Fruit fly (Drosophila melanogaster) whole organism, embryonic: ENCODE data around the gene Csk.

Source experiments
- Abd-B ChIP-seq: fragments of 200-800 bp; sonication (Bioruptor generic); optimal IDR thresholded peaks from 2 replicates; lab custom pipeline; 2018; ENCODE audit warnings: missing biosample characterization, mild to moderate bottlenecking, missing genetic modification characterization, moderate library complexity
- Aef1 ChIP-seq: fragments of 200-800 bp; sonication (Bioruptor generic); IDR thresholded peaks from 3 replicates; pipeline ENCODE4 v1.3.6; 2022; ENCODE audit warnings: missing biosample characterization, missing genetic modification characterization
- B-H1 ChIP-seq: fragments of 200-800 bp; sonication (Bioruptor generic); IDR thresholded peaks from 3 replicates; pipeline ENCODE4 v1.3.6; 2022; ENCODE audit warnings: missing biosample characterization, missing genetic modification characterization
- Bdp1 ChIP-seq: fragments of 200-800 bp; sonication (Bioruptor generic); optimal IDR thresholded peaks from 3 replicates; lab custom pipeline; 2016; ENCODE audit warnings: missing biosample characterization, missing genetic modification characterization
- CG1024 ChIP-seq: fragments of 200-800 bp; sonication (Bioruptor generic); IDR thresholded peaks from 2 replicates; pipeline ENCODE4 v1.3.6; 2022; ENCODE audit warnings: missing biosample characterization, missing genetic modification characterization
- CG10462 ChIP-seq: fragments of 200-800 bp; sonication (Bioruptor generic); optimal IDR thresholded peaks from 2 replicates; lab custom pipeline; 2016; ENCODE audit warnings: missing biosample characterization, missing genetic modification characterization
- CG12391 ChIP-seq: fragments of 200-800 bp; sonication (Bioruptor generic); optimal IDR thresholded peaks from 3 replicates; lab custom pipeline; 2018; ENCODE audit warnings: missing biosample characterization, mild to moderate bottlenecking, missing genetic modification characterization, moderate library complexity
- CG13287 ChIP-seq: fragments of 200-800 bp; sonication (Bioruptor generic); IDR thresholded peaks from 2 replicates; pipeline ENCODE4 v1.3.6; 2022; ENCODE audit warnings: missing biosample characterization, missing genetic modification characterization; ENCODE audit not compliant: partially characterized antibody
- CG13424 ChIP-seq: fragments of 200-800 bp; sonication (Bioruptor generic); optimal IDR thresholded peaks from 2 replicates; lab custom pipeline; 2019; ENCODE audit warnings: missing biosample characterization, mild to moderate bottlenecking, missing genetic modification characterization, moderate library complexity
- CG13775 ChIP-seq: fragments of 200-800 bp; sonication (Bioruptor generic); optimal IDR thresholded peaks from 3 replicates; lab custom pipeline; 2017; ENCODE audit warnings: missing biosample characterization, mild to moderate bottlenecking, missing genetic modification characterization
- CG14050 ChIP-seq: fragments of 200-800 bp; sonication (Bioruptor generic); IDR thresholded peaks from 3 replicates; pipeline ENCODE4 v1.3.6; 2022; ENCODE audit warnings: missing biosample characterization, missing genetic modification characterization
- CG15514 ChIP-seq: fragments of 200-800 bp; sonication (Bioruptor generic); optimal IDR thresholded peaks from 3 replicates; lab custom pipeline; 2017; ENCODE audit warnings: missing biosample characterization, missing genetic modification characterization, mild to moderate bottlenecking, moderate library complexity, missing genetic modification reagents
- CG17361 ChIP-seq: fragments of 200-800 bp; sonication (Bioruptor generic); IDR thresholded peaks from 3 replicates; pipeline ENCODE4 v1.3.6; 2022; ENCODE audit warnings: missing biosample characterization, missing genetic modification characterization
- CG17612 ChIP-seq: fragments of 200-800 bp; sonication (Bioruptor generic); IDR thresholded peaks from 2 replicates; pipeline ENCODE4 v1.3.6; 2022; ENCODE audit warnings: missing biosample characterization, missing genetic modification characterization
- CG2202 ChIP-seq: fragments of 200-800 bp; sonication (Bioruptor generic); optimal IDR thresholded peaks from 2 replicates; lab custom pipeline; 2018; ENCODE audit warnings: missing biosample characterization, mild to moderate bottlenecking, missing genetic modification characterization
- CG3407 ChIP-seq: fragments of 200-800 bp; sonication (Bioruptor generic); optimal IDR thresholded peaks from 2 replicates; lab custom pipeline; 2018; ENCODE audit warnings: missing biosample characterization, mild to moderate bottlenecking, missing genetic modification characterization
- CG5953 ChIP-seq: fragments of 200-800 bp; sonication (Bioruptor generic); IDR thresholded peaks from 2 replicates; pipeline ENCODE4 v1.3.6; 2022; ENCODE audit warnings: missing biosample characterization, missing genetic modification characterization
- CG6689 ChIP-seq: fragments of 200-800 bp; sonication (Bioruptor generic); IDR thresholded peaks from 2 replicates; pipeline ENCODE4 v1.3.6; 2022; ENCODE audit warnings: missing biosample characterization, missing genetic modification characterization
- CG6765 ChIP-seq: fragments of 200-800 bp; sonication (Bioruptor generic); optimal IDR thresholded peaks from 3 replicates; lab custom pipeline; 2017; ENCODE audit warnings: missing biosample characterization, mild to moderate bottlenecking, missing genetic modification characterization
- CG6854 ChIP-seq: fragments of 200-800 bp; sonication (Bioruptor generic); optimal IDR thresholded peaks from 3 replicates; lab custom pipeline; 2017; ENCODE audit warnings: missing biosample characterization, mild to moderate bottlenecking, missing genetic modification characterization
- CG8924 ChIP-seq: fragments of 200-800 bp; optimal IDR thresholded peaks from 3 replicates; lab custom pipeline; 2019; ENCODE audit warnings: missing biosample characterization, mild to moderate bottlenecking, missing genetic modification characterization, moderate library complexity
- Dip3 ChIP-seq: fragments of 200-800 bp; sonication (Bioruptor generic); optimal IDR thresholded peaks from 3 replicates; lab custom pipeline; 2016; ENCODE audit warnings: missing biosample characterization, missing genetic modification characterization
- Ets65A ChIP-seq: fragments of 200-800 bp; sonication (Bioruptor generic); peaks from one replicate; lab custom pipeline; 2016; ENCODE audit warnings: missing biosample characterization, missing genetic modification characterization
- Gug ChIP-seq: fragments of 200-800 bp; sonication (Bioruptor generic); IDR thresholded peaks from 4 replicates; pipeline ENCODE4 v1.3.6; 2022; ENCODE audit warnings: missing biosample characterization, missing genetic modification characterization
- MESR4 ChIP-seq: fragments of 200-800 bp; sonication (Bioruptor generic); optimal IDR thresholded peaks from 2 replicates; lab custom pipeline; 2018; ENCODE audit warnings: missing biosample characterization, mild to moderate bottlenecking, missing genetic modification characterization, moderate library complexity
- Mad ChIP-seq: fragments of 200-800 bp; sonication (Bioruptor generic); optimal IDR thresholded peaks from 2 replicates; lab custom pipeline; 2016; ENCODE audit warnings: missing biosample characterization, missing genetic modification characterization
- Nf-YA ChIP-seq: fragments of 200-800 bp; sonication (Bioruptor generic); IDR thresholded peaks from 2 replicates; pipeline ENCODE4 v1.3.6; 2022; ENCODE audit warnings: missing biosample characterization, missing genetic modification characterization
- Nf-YB ChIP-seq: fragments of 200-800 bp; sonication (Bioruptor generic); optimal IDR thresholded peaks from 3 replicates; lab custom pipeline; 2019; ENCODE audit warnings: missing biosample characterization, mild to moderate bottlenecking, missing genetic modification characterization, moderate library complexity
- bab2 ChIP-seq: fragments of 200-800 bp; sonication (Bioruptor generic); optimal IDR thresholded peaks from 2 replicates; lab custom pipeline; 2016; ENCODE audit warnings: missing biosample characterization, missing genetic modification characterization
- dati ChIP-seq: fragments of 200-800 bp; sonication (Bioruptor generic); IDR thresholded peaks from 2 replicates; pipeline ENCODE4 v1.3.6; 2022; ENCODE audit warnings: missing biosample characterization, missing genetic modification characterization
- dimm ChIP-seq: fragments of 200-800 bp; sonication (Bioruptor generic); IDR thresholded peaks from 2 replicates; pipeline ENCODE4 v1.3.6; 2022; ENCODE audit warnings: missing biosample characterization, missing genetic modification characterization
- emc ChIP-seq: fragments of 200-800 bp; sonication (Bioruptor generic); optimal IDR thresholded peaks from 2 replicates; lab custom pipeline; 2016; ENCODE audit warnings: missing biosample characterization, missing genetic modification characterization
- ems ChIP-seq: fragments of 200-800 bp; sonication (Bioruptor generic); optimal IDR thresholded peaks from 3 replicates; lab custom pipeline; 2016; ENCODE audit warnings: missing biosample characterization, missing genetic modification characterization
- fru ChIP-seq: fragments of >200 bp; optimal IDR thresholded peaks from 2 replicates; lab custom pipeline; 2017
- gcm ChIP-seq: fragments of 200-800 bp; sonication (Bioruptor generic); optimal IDR thresholded peaks from 2 replicates; lab custom pipeline; 2019; ENCODE audit warnings: missing biosample characterization, mild to moderate bottlenecking, missing genetic modification characterization, moderate library complexity
- gcm2 ChIP-seq: fragments of 200-800 bp; sonication (Bioruptor generic); optimal IDR thresholded peaks from 2 replicates; lab custom pipeline; 2016; ENCODE audit warnings: missing biosample characterization, missing genetic modification characterization
- ind ChIP-seq: fragments of 200-800 bp; sonication (Bioruptor generic); optimal IDR thresholded peaks from 3 replicates; lab custom pipeline; 2016; ENCODE audit warnings: missing biosample characterization, missing genetic modification characterization
- klu ChIP-seq: fragments of 200-800 bp; sonication (Bioruptor generic); IDR thresholded peaks from 2 replicates; pipeline ENCODE4 v1.3.6; 2022; ENCODE audit warnings: missing biosample characterization, missing genetic modification characterization
- knrl ChIP-seq: fragments of 200-800 bp; sonication (Bioruptor generic); IDR thresholded peaks from 3 replicates; pipeline ENCODE4 v1.3.6; 2022; ENCODE audit warnings: missing biosample characterization, missing genetic modification characterization; ENCODE audit not compliant: partially characterized antibody
- lab ChIP-seq: fragments of 200-800 bp; sonication (Bioruptor generic); optimal IDR thresholded peaks from 3 replicates; lab custom pipeline; 2017; ENCODE audit warnings: missing biosample characterization, missing genetic modification characterization, mild to moderate bottlenecking, moderate library complexity, missing genetic modification reagents
- lov ChIP-seq, 2 experiments: fragments of 200-800 bp in 1 of 2; fragments of >200 bp in 1 of 2; sonication (Bioruptor generic) in 1 of 2; IDR thresholded peaks in 1 of 2; optimal IDR thresholded peaks in 1 of 2; 2 replicates in 1 of 2; 3 replicates in 1 of 2; pipeline versions ENCODE4 v1.3.6 to Lab custom; 2017 to 2022; ENCODE audit warnings: missing biosample characterization in 1 of 2, missing genetic modification characterization in 1 of 2
- maf-S ChIP-seq: fragments of 200-800 bp; sonication (Bioruptor generic); optimal IDR thresholded peaks from 2 replicates; lab custom pipeline; 2016; ENCODE audit warnings: missing biosample characterization, missing genetic modification characterization
- pzg ChIP-seq: fragments of 200-800 bp; sonication (Bioruptor generic); optimal IDR thresholded peaks from 3 replicates; lab custom pipeline; 2018; ENCODE audit warnings: missing biosample characterization, mild to moderate bottlenecking, missing genetic modification characterization, moderate library complexity
- stc ChIP-seq: fragments of 200-800 bp; sonication (Bioruptor generic); IDR thresholded peaks from 2 replicates; pipeline ENCODE4 v1.3.6; 2022; ENCODE audit warnings: missing biosample characterization, missing genetic modification characterization
- tin ChIP-seq: fragments of 200-800 bp; sonication (Bioruptor generic); optimal IDR thresholded peaks from 3 replicates; lab custom pipeline; 2016; ENCODE audit warnings: missing biosample characterization, missing genetic modification characterization
- tio ChIP-seq: fragments of 200-800 bp; sonication (Bioruptor generic); optimal IDR thresholded peaks from 2 replicates; lab custom pipeline; 2017; ENCODE audit warnings: missing biosample characterization, missing genetic modification characterization, inconsistent platforms
- tll ChIP-seq, 2 experiments: fragments of 200-800 bp in 1 of 2; fragments of >200 bp in 1 of 2; sonication (Bioruptor generic) in 1 of 2; optimal IDR thresholded peaks; 2 replicates each; lab custom pipeline; 2017 to 2019; ENCODE audit warnings: missing biosample characterization in 2 of 2, missing genetic modification characterization in 2 of 2, mild to moderate bottlenecking in 1 of 2, moderate library complexity in 1 of 2
- z ChIP-seq: fragments of 200-800 bp; sonication (Bioruptor generic); IDR thresholded peaks from 3 replicates; pipeline ENCODE4 v1.3.6; 2022; ENCODE audit warnings: missing biosample characterization, missing genetic modification characterization
- zen2 ChIP-seq: fragments of 200-800 bp; sonication (Bioruptor generic); IDR thresholded peaks from 3 replicates; pipeline ENCODE4 v1.3.6; 2022; ENCODE audit warnings: missing biosample characterization, missing genetic modification characterization; ENCODE audit not compliant: partially characterized antibody

Gene Csk

DNA sequence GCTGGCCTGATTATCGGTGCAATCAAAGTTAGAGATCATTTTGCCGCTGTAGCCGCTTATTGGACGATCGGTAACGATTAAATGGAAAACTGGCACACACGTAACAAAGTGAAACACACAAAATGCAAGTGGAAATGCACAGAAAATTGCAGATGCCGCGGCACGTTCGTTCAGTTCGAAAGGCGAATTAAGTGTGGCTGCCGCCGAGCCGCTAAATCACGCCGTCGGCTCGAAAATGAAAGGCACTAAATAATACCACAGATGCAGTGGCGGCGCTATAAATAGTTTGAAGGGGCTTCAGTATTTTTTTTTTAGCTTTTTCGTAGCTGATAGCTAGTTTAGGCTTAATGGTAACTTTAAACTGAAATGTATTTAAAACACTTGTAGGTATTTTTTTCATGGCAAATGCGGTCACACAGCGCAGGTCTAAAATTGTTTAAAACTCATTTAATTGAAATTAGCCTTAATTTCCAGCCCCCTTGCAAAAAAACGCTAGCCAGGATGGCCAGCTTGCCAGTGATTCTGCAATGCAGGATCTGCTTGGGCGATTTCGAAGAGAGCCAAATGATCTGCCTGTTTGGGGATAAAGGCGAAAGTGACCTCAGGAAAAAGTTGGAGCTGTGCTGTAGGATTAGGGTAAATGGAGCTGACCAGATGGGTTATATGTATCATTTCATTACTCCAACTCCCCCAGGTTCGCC lies 30.6 kb downstream of the Csk start, which contains the start of the genes Jupiter and CG14710 (continued):
- TF ChIP-seq CG15514 (peak; percentile 80), MESR4 (peak; percentile 78), gcm2 (GFP tag; lab: Kevin White, UChicago) (no peak), Abd-B (peak; percentile 48), CG3407 (GFP tag; lab: Kevin White, UChicago) (no peak), B-H1 (no peak; the same call in 2 of the 3 replicates), maf-S (GFP tag; lab: Kevin White, UChicago) (peak; percentile 74), pzg (GFP tag; lab: Kevin White, UChicago) (peak; percentile 99), Dip3 (GFP tag; lab: Kevin White, UChicago) (peak; percentile 67), lov (optimal IDR thresholded peaks at IDR 0.05; lab: Kevin White, UChicago) (no peak), lov (GFP tag; IDR thresholded peaks at IDR 0.05; lab: Robert Waterston, UW) (0 out of 3 replicates have a peak, but pooled peaks have one; percentile 60), CG6765 (GFP tag; lab: Kevin White, UChicago) (no peak), emc (GFP tag; lab: Kevin White, UChicago) (peak; percentile 60), Bdp1 (GFP tag; lab: Kevin White, UChicago) (peak; percentile 11), CG2202 (tag; lab: Kevin White, UChicago) (peak; percentile 45), stc (GFP tag; lab: Robert Waterston, UW) (no peak), CG10462 (GFP tag; lab: Kevin White, UChicago) (peak; percentile 39), Nf-YA (no peak), CG1024 (GFP tag; lab: Robert Waterston, UW) (peak; percentile 38; the same call in 1 of the 2 replicates), Mad (GFP tag; lab: Kevin White, UChicago) (peak; percentile 80), CG8924 (tag; lab: Kevin White, UChicago) (peak; percentile 69), tio (GFP tag; lab: Kevin White, UChicago) (no peak), fru (no peak), Nf-YB (peak; percentile 38), Gug (GFP tag; lab: Robert Waterston, UW) (peak; percentile 84), knrl (peak; percentile 47; the same call in 1 of the 3 replicates), dati (GFP tag; lab: Robert Waterston, UW) (no peak), CG13775 (GFP tag; lab: Kevin White, UChicago) (peak; percentile 55), CG6689 (GFP tag; lab: Robert Waterston, UW) (peak; percentile 43), Aef1 (GFP tag; lab: Robert Waterston, UW) (peak; percentile 77), CG5953 (GFP tag; lab: Robert Waterston, UW) (no peak), CG13287 (peak; percentile 57; the same call in 1 of the 2 replicates), Ets65A (GFP tag; lab: Kevin White, UChicago) (peak; percentile 98), tin (GFP tag; lab: Kevin White, UChicago) (peak; percentile 79), CG17361 (GFP tag; lab: Robert Waterston, UW) (peak; percentile 39; the same call in 1 of the 3 replicates), gcm (GFP tag; lab: Kevin White, UChicago) (no peak), tll (GFP tag; optimal IDR thresholded peaks at IDR 0.05; lab: Kevin White, UChicago) (no peak), dimm (no peak), CG13424 (peak; percentile 68), CG6854 (GFP tag; lab: Kevin White, UChicago) (no peak), klu (peak; percentile 45; the same call in 1 of the 2 replicates), CG17612 (GFP tag; lab: Robert Waterston, UW) (no peak), ems (GFP tag; lab: Kevin White, UChicago) (peak; percentile 65), ind (GFP tag; lab: Kevin White, UChicago) (peak; percentile 73), zen2 (GFP tag; lab: Robert Waterston, UW) (no peak), CG12391 (peak; percentile 80), lab (GFP tag; lab: Kevin White, UChicago) (no peak), bab2 (GFP tag; lab: Kevin White, UChicago) (peak; percentile 86), CG14050 (GFP tag; lab: Robert Waterston, UW) (no peak; the same call in 2 of the 3 replicates), z (no peak)
